Fruit fly (Drosophila melanogaster): ENCODE results near the gene CstF50.

Gene CstF50

dm6 chr3R:31725486-31726227 lies 11.1 kb downstream of the CstF50 start:
- no peak for TF ChIP-seq CG11294 (GFP tag; IDR thresholded peaks at IDR 0.05)
- peak; percentile 11 for TF ChIP-seq vri (GFP tag; optimal IDR thresholded peaks at IDR 0.05)
- peak; percentile 91 for TF ChIP-seq CG6854 (GFP tag; optimal IDR thresholded peaks at IDR 0.05)
- peak; percentile 79 for TF ChIP-seq svp (GFP tag)
- peak; percentile 84 for TF ChIP-seq CG1621 (tag; optimal IDR thresholded peaks at IDR 0.05)
- TF ChIP-seq esn (GFP tag; optimal IDR thresholded peaks at IDR 0.05), result peak; percentile 1
- TF ChIP-seq fd59A (GFP tag; optimal IDR thresholded peaks at IDR 0.05), result peak; percentile 2
- TF ChIP-seq CG8119 (GFP tag; IDR thresholded peaks at IDR 0.05), result peak; percentile 45; the same call in 1 of the 3 replicates
- peak; percentile 79 for TF ChIP-seq CG6808 (GFP tag; optimal IDR thresholded peaks at IDR 0.05)
- TF ChIP-seq CG9139 (GFP tag; optimal IDR thresholded peaks at IDR 0.05), result peak; percentile 87
- no peak for TF ChIP-seq fd85E (GFP tag; optimal IDR thresholded peaks at IDR 0.05)
- peak; percentile 56 for TF ChIP-seq fkh (GFP tag; optimal IDR thresholded peaks at IDR 0.05)
- TF ChIP-seq CG4318 (GFP tag; optimal IDR thresholded peaks at IDR 0.05), result no peak
- TF ChIP-seq net (GFP tag; optimal IDR thresholded peaks at IDR 0.05), result no peak
- peak; percentile 46 for TF ChIP-seq spab (GFP tag; optimal IDR thresholded peaks at IDR 0.05)
- peak; percentile 16 for TF ChIP-seq CG6792 (GFP tag; optimal IDR thresholded peaks at IDR 0.05)
- peak; percentile 10 for TF ChIP-seq lz (GFP tag; optimal IDR thresholded peaks at IDR 0.05)
- TF ChIP-seq Met (GFP tag; optimal IDR thresholded peaks at IDR 0.05), result no peak
- peak; percentile 44 for TF ChIP-seq Eip78C (GFP tag)
- TF ChIP-seq CG10669 (GFP tag; optimal IDR thresholded peaks at IDR 0.05), result peak; percentile 24
- TF ChIP-seq Blimp-1 (GFP tag; optimal IDR thresholded peaks at IDR 0.05), result peak; percentile 29
- no peak for TF ChIP-seq acj6 (GFP tag; optimal IDR thresholded peaks at IDR 0.05)
- TF ChIP-seq CG6163 (GFP tag; IDR thresholded peaks at IDR 0.05), result peak; percentile 68; the same call in 2 of the 3 replicates
- peak; percentile 8 for TF ChIP-seq CG3032 (tag; optimal IDR thresholded peaks at IDR 0.05)
- TF ChIP-seq Hr38 (GFP tag; optimal IDR thresholded peaks at IDR 0.05), result no peak
- peak; percentile 52 for TF ChIP-seq Sox14 (GFP tag; optimal IDR thresholded peaks at IDR 0.05)
- peak; percentile 37 for TF ChIP-seq dsx (GFP tag; optimal IDR thresholded peaks at IDR 0.05; ENCODE audit: poor library complexity, severe bottlenecking)
- TF ChIP-seq ss (GFP tag; optimal IDR thresholded peaks at IDR 0.05), result peak; percentile 85 to 89
- peak; percentile 41; the same call in 1 of the 2 replicates for TF ChIP-seq CG15336 (GFP tag; IDR thresholded peaks at IDR 0.05)
- TF ChIP-seq Eip75B (GFP tag; optimal IDR thresholded peaks at IDR 0.05), result peak; percentile 9
- TF ChIP-seq salr (GFP tag; optimal IDR thresholded peaks at IDR 0.05), result peak in 1 of 2 experiments; percentile 40

- TF ChIP-seq CG10669 (GFP tag; optimal IDR thresholded peaks at IDR 0.05), result no peak
- TF ChIP-seq Blimp-1 (GFP tag; optimal IDR thresholded peaks at IDR 0.05), result no peak
- no peak for TF ChIP-seq fkh (GFP tag; optimal IDR thresholded peaks at IDR 0.05)
- TF ChIP-seq CG6276 (GFP tag; optimal IDR thresholded peaks at IDR 0.05), result no peak
- TF ChIP-seq topi (GFP tag; optimal IDR thresholded peaks at IDR 0.05), result peak; percentile 6
- TF ChIP-seq OdsH (GFP tag; optimal IDR thresholded peaks at IDR 0.05), result peak; percentile 29
- peak; percentile 48 for TF ChIP-seq CG16779 (tag; optimal IDR thresholded peaks at IDR 0.05)
- TF ChIP-seq acj6 (GFP tag; optimal IDR thresholded peaks at IDR 0.05), result peak; percentile 19
- no peak for TF ChIP-seq achi (GFP tag; optimal IDR thresholded peaks at IDR 0.05)
- TF ChIP-seq fd59A (GFP tag; optimal IDR thresholded peaks at IDR 0.05), result peak; percentile 22
- TF ChIP-seq Hr39 (GFP tag; optimal IDR thresholded peaks at IDR 0.05), result no peak
- TF ChIP-seq Eip93F (GFP tag; optimal IDR thresholded peaks at IDR 0.05), result no peak
- no peak for TF ChIP-seq CG11762 (GFP tag; optimal IDR thresholded peaks at IDR 0.05; ENCODE audit: insufficient read depth)
- TF ChIP-seq CG9139 (GFP tag; optimal IDR thresholded peaks at IDR 0.05), result peak; percentile 25
- TF ChIP-seq CG4318 (GFP tag; optimal IDR thresholded peaks at IDR 0.05), result no peak
- peak; percentile 30 for TF ChIP-seq fd85E (GFP tag; optimal IDR thresholded peaks at IDR 0.05)
- TF ChIP-seq CG6808 (GFP tag; optimal IDR thresholded peaks at IDR 0.05), result peak; percentile 40
- no peak for TF ChIP-seq Hr4 (GFP tag; optimal IDR thresholded peaks at IDR 0.05)
- TF ChIP-seq Hr38 (GFP tag; optimal IDR thresholded peaks at IDR 0.05), result no peak
- TF ChIP-seq lz (GFP tag; optimal IDR thresholded peaks at IDR 0.05), result no peak
- peak; percentile 35 for TF ChIP-seq Sox102F (GFP tag; optimal IDR thresholded peaks at IDR 0.05)
- peak; percentile 41; the same call in 1 of the 3 replicates for TF ChIP-seq eg (GFP tag; IDR thresholded peaks at IDR 0.05)
- no peak for TF ChIP-seq CG8319 (GFP tag; optimal IDR thresholded peaks at IDR 0.05)
- TF ChIP-seq CG6792 (GFP tag; optimal IDR thresholded peaks at IDR 0.05), result no peak
- peak; percentile 21 for TF ChIP-seq Sox15 (GFP tag; optimal IDR thresholded peaks at IDR 0.05)
- peak; percentile 57; the same call in 2 of the 3 replicates for TF ChIP-seq CG8119 (GFP tag; IDR thresholded peaks at IDR 0.05)
- TF ChIP-seq Smox (GFP tag; optimal IDR thresholded peaks at IDR 0.05), result no peak
- no peak for TF ChIP-seq cyc (GFP tag; optimal IDR thresholded peaks at IDR 0.05)
- no peak for TF ChIP-seq CG11294 (GFP tag; IDR thresholded peaks at IDR 0.05)
These were observed 12.0 kb downstream of the CstF50 start for dm6 chr3R:31724580-31725320.

Data from whole organism, prepupa.